Fruit fly (Drosophila melanogaster) whole organism, embryonic: ENCODE data around the gene clumsy.

Experiments used
- B-H1 ChIP-seq: fragments of 200-800 bp; sonication (Bioruptor generic); IDR thresholded peaks from 3 replicates; pipeline ENCODE4 v1.3.6; 2022; ENCODE audit warnings: missing biosample characterization, missing genetic modification characterization
- Bdp1 ChIP-seq: fragments of 200-800 bp; sonication (Bioruptor generic); optimal IDR thresholded peaks from 3 replicates; lab custom pipeline; 2016; ENCODE audit warnings: missing biosample characterization, missing genetic modification characterization
- CG11504 ChIP-seq: fragments of 200-800 bp; sonication (Bioruptor generic); optimal IDR thresholded peaks from 3 replicates; lab custom pipeline; 2019; ENCODE audit warnings: missing biosample characterization, mild to moderate bottlenecking, missing genetic modification characterization, moderate library complexity
- CG11695 ChIP-seq: fragments of 200-800 bp; sonication (Bioruptor generic); IDR thresholded peaks from 3 replicates; pipeline ENCODE4 v1.3.6; 2022; ENCODE audit warnings: missing biosample characterization, missing genetic modification characterization
- CG13123 ChIP-seq: fragments of 200-800 bp; sonication (Bioruptor generic); optimal IDR thresholded peaks from 2 replicates; lab custom pipeline; 2016; ENCODE audit warnings: missing biosample characterization, missing genetic modification characterization
- CG13287 ChIP-seq: fragments of 200-800 bp; sonication (Bioruptor generic); IDR thresholded peaks from 2 replicates; pipeline ENCODE4 v1.3.6; 2022; ENCODE audit warnings: missing biosample characterization, missing genetic modification characterization; ENCODE audit not compliant: partially characterized antibody
- CG14014 ChIP-seq: fragments of 200-800 bp; sonication (Bioruptor generic); IDR thresholded peaks from 2 replicates; pipeline ENCODE4 v1.3.6; 2022; ENCODE audit warnings: missing biosample characterization, missing genetic modification characterization
- CG1647 ChIP-seq: fragments of 200-800 bp; sonication (Bioruptor generic); optimal IDR thresholded peaks from 3 replicates; lab custom pipeline; 2016; ENCODE audit warnings: missing biosample characterization, missing genetic modification characterization
- CG17385 ChIP-seq: fragments of 200-800 bp; sonication (Bioruptor generic); optimal IDR thresholded peaks from 3 replicates; lab custom pipeline; 2018; ENCODE audit warnings: missing biosample characterization, mild to moderate bottlenecking, missing genetic modification characterization
- CG17829 ChIP-seq: fragments of 200-800 bp; optimal IDR thresholded peaks from 2 replicates; lab custom pipeline; 2019; ENCODE audit warnings: missing biosample characterization, mild to moderate bottlenecking, missing genetic modification characterization, moderate library complexity
- CG1792 ChIP-seq: fragments of 200-800 bp; sonication (Bioruptor generic); optimal IDR thresholded peaks from 2 replicates; lab custom pipeline; 2016; ENCODE audit warnings: missing biosample characterization, missing genetic modification characterization
- CG2129 ChIP-seq: fragments of 200-800 bp; sonication (Bioruptor generic); IDR thresholded peaks from 2 replicates; pipeline ENCODE4 v1.3.6; 2022; ENCODE audit warnings: missing biosample characterization, missing genetic modification characterization; ENCODE audit not compliant: partially characterized antibody
- CG2202 ChIP-seq: fragments of 200-800 bp; sonication (Bioruptor generic); optimal IDR thresholded peaks from 2 replicates; lab custom pipeline; 2018; ENCODE audit warnings: missing biosample characterization, mild to moderate bottlenecking, missing genetic modification characterization
- CG2712 ChIP-seq: fragments of 200-800 bp; optimal IDR thresholded peaks from 3 replicates; lab custom pipeline; 2019; ENCODE audit warnings: missing biosample characterization, mild to moderate bottlenecking, missing genetic modification characterization, moderate library complexity
- CG3065 ChIP-seq: fragments of 200-800 bp; sonication (Bioruptor generic); optimal IDR thresholded peaks from 2 replicates; lab custom pipeline; 2016; ENCODE audit warnings: missing biosample characterization, missing genetic modification characterization
- CG31441 ChIP-seq: fragments of 200-800 bp; sonication (Bioruptor generic); IDR thresholded peaks from 2 replicates; pipeline ENCODE4 v1.3.6; 2022; ENCODE audit warnings: missing biosample characterization, missing genetic modification characterization
- CG4617 ChIP-seq: fragments of 200-800 bp; sonication (Bioruptor generic); optimal IDR thresholded peaks from 3 replicates; lab custom pipeline; 2016; ENCODE audit warnings: missing biosample characterization, missing genetic modification characterization, borderline replicate concordance
- CG4820 ChIP-seq: fragments of 200-800 bp; sonication (Bioruptor generic); optimal IDR thresholded peaks from 3 replicates; lab custom pipeline; 2016; ENCODE audit warnings: missing biosample characterization, missing genetic modification characterization
- CG5953 ChIP-seq: fragments of 200-800 bp; sonication (Bioruptor generic); IDR thresholded peaks from 2 replicates; pipeline ENCODE4 v1.3.6; 2022; ENCODE audit warnings: missing biosample characterization, missing genetic modification characterization
- CG6175 ChIP-seq: fragments of 200-800 bp; sonication (Bioruptor generic); IDR thresholded peaks from 3 replicates; pipeline ENCODE4 v1.3.6; 2022; ENCODE audit warnings: missing biosample characterization, missing genetic modification characterization
- CG6683 ChIP-seq: fragments of 200-800 bp; sonication (Bioruptor generic); optimal IDR thresholded peaks from 2 replicates; lab custom pipeline; 2017; ENCODE audit warnings: missing biosample characterization, mild to moderate bottlenecking, missing genetic modification characterization, missing genetic modification reagents
- CG6813 ChIP-seq: fragments of 200-800 bp; sonication (Bioruptor generic); optimal IDR thresholded peaks from 2 replicates; lab custom pipeline; 2017; ENCODE audit warnings: missing biosample characterization, missing genetic modification characterization, mild to moderate bottlenecking, moderate library complexity, missing genetic modification reagents
- CG7839 ChIP-seq: fragments of 200-800 bp; sonication (Bioruptor generic); optimal IDR thresholded peaks from 3 replicates; lab custom pipeline; 2018; ENCODE audit warnings: missing biosample characterization, mild to moderate bottlenecking, missing genetic modification characterization, moderate library complexity
- CG8089 ChIP-seq: fragments of 200-800 bp; sonication (Bioruptor generic); optimal IDR thresholded peaks from 3 replicates; lab custom pipeline; 2016; ENCODE audit warnings: missing biosample characterization, missing genetic modification characterization
- CrebB ChIP-seq: fragments of 200-800 bp; sonication (Bioruptor generic); optimal IDR thresholded peaks from 3 replicates; lab custom pipeline; 2018; ENCODE audit warnings: missing biosample characterization, mild to moderate bottlenecking, missing genetic modification characterization
- D19A ChIP-seq: fragments of 200-800 bp; optimal IDR thresholded peaks from 3 replicates; lab custom pipeline; 2019; ENCODE audit warnings: missing biosample characterization, mild to moderate bottlenecking, missing genetic modification characterization, moderate library complexity
- Dad ChIP-seq: fragments of 200-800 bp; sonication (Bioruptor generic); optimal IDR thresholded peaks from 3 replicates; lab custom pipeline; 2016; ENCODE audit warnings: missing biosample characterization, missing genetic modification characterization
- Dll ChIP-seq: fragments of 200-800 bp; sonication (Bioruptor generic); IDR thresholded peaks from 4 replicates; pipeline ENCODE4 v1.3.6; 2022; ENCODE audit warnings: missing biosample characterization, missing genetic modification characterization; ENCODE audit not compliant: partially characterized antibody
- E2f2 ChIP-seq: fragments of 200-800 bp; sonication (Bioruptor generic); IDR thresholded peaks from 2 replicates; pipeline ENCODE4 v1.3.6; 2022; ENCODE audit warnings: missing biosample characterization, missing genetic modification characterization
- HLH3B ChIP-seq: fragments of 200-800 bp; sonication (Bioruptor generic); IDR thresholded peaks from 2 replicates; pipeline ENCODE4 v1.3.6; 2022; ENCODE audit warnings: missing biosample characterization, missing genetic modification characterization
- Hand ChIP-seq: fragments of 200-800 bp; sonication (Bioruptor generic); optimal IDR thresholded peaks from 2 replicates; lab custom pipeline; 2017; ENCODE audit warnings: mild to moderate bottlenecking, missing biosample characterization, missing genetic modification reagents, missing genetic modification characterization
- Hey ChIP-seq: fragments of 200-800 bp; sonication (Bioruptor generic); optimal IDR thresholded peaks from 3 replicates; lab custom pipeline; 2018; ENCODE audit warnings: missing biosample characterization, mild to moderate bottlenecking, missing genetic modification characterization
- HmgD ChIP-seq: fragments of 200-800 bp; sonication (Bioruptor generic); optimal IDR thresholded peaks from 3 replicates; lab custom pipeline; 2016; ENCODE audit warnings: missing biosample characterization, missing genetic modification characterization
- Myb ChIP-seq: fragments of 200-800 bp; sonication (Bioruptor generic); optimal IDR thresholded peaks from 2 replicates; lab custom pipeline; 2016; ENCODE audit warnings: missing biosample characterization, missing genetic modification characterization
- Nf-YA ChIP-seq: fragments of 200-800 bp; sonication (Bioruptor generic); IDR thresholded peaks from 2 replicates; pipeline ENCODE4 v1.3.6; 2022; ENCODE audit warnings: missing biosample characterization, missing genetic modification characterization
- Oaz ChIP-seq: fragments of 200-800 bp; sonication (Bioruptor generic); IDR thresholded peaks from 2 replicates; pipeline ENCODE4 v1.3.6; 2022; ENCODE audit warnings: missing biosample characterization, missing genetic modification characterization
- Ptx1 ChIP-seq: fragments of 200-800 bp; sonication (Bioruptor generic); IDR thresholded peaks from 2 replicates; pipeline ENCODE4 v1.3.6; 2022; ENCODE audit warnings: missing biosample characterization, missing genetic modification characterization
- Ravus ChIP-seq: fragments of 200-800 bp; sonication (Bioruptor generic); IDR thresholded peaks from 2 replicates; pipeline ENCODE4 v1.3.6; 2022; ENCODE audit warnings: missing biosample characterization, missing genetic modification characterization
- Trl ChIP-seq, 3 experiments: fragments of >200 bp in 2 of 3; fragments of 200-800 bp in 1 of 3; sonication (Bioruptor generic) in 1 of 3; optimal IDR thresholded peaks; 2 replicates in 1 of 3; 3 replicates in 2 of 3; lab custom pipeline; 2016 to 2017; ENCODE audit warnings: missing biosample characterization in 1 of 3, missing genetic modification characterization in 1 of 3
- ci ChIP-seq: fragments of 200-800 bp; sonication (Bioruptor generic); IDR thresholded peaks from 3 replicates; pipeline ENCODE4 v1.3.6; 2022; ENCODE audit warnings: missing biosample characterization, missing genetic modification characterization
- fd64A ChIP-seq: fragments of 200-800 bp; sonication (Bioruptor generic); optimal IDR thresholded peaks from 3 replicates; lab custom pipeline; 2018; ENCODE audit warnings: missing biosample characterization, mild to moderate bottlenecking, missing genetic modification characterization
- fru ChIP-seq: fragments of >200 bp; optimal IDR thresholded peaks from 2 replicates; lab custom pipeline; 2017
- grau ChIP-seq: fragments of 200-800 bp; optimal IDR thresholded peaks from 3 replicates; lab custom pipeline; 2019; ENCODE audit warnings: missing biosample characterization, mild to moderate bottlenecking, missing genetic modification characterization, moderate library complexity
- ind ChIP-seq: fragments of 200-800 bp; sonication (Bioruptor generic); optimal IDR thresholded peaks from 3 replicates; lab custom pipeline; 2016; ENCODE audit warnings: missing biosample characterization, missing genetic modification characterization
- jing ChIP-seq: fragments of 200-800 bp; sonication (Bioruptor generic); optimal IDR thresholded peaks from 2 replicates; lab custom pipeline; 2018; ENCODE audit warnings: missing biosample characterization, mild to moderate bottlenecking, missing genetic modification characterization
- lola ChIP-seq, 3 experiments: fragments of >200 bp in 2 of 3; fragments of 200-800 bp in 1 of 3; sonication (Bioruptor generic) in 1 of 3; optimal IDR thresholded peaks; 2 replicates each; lab custom pipeline; 2017 to 2019; ENCODE audit warnings: missing biosample characterization in 3 of 3, missing genetic modification characterization in 3 of 3, mild to moderate bottlenecking in 1 of 3, moderate library complexity in 1 of 3
- p53 ChIP-seq: fragments of 200-800 bp; sonication (Bioruptor generic); optimal IDR thresholded peaks from 2 replicates; lab custom pipeline; 2016; ENCODE audit warnings: missing biosample characterization, missing genetic modification characterization
- pnt ChIP-seq: fragments of 200-800 bp; sonication (Bioruptor generic); optimal IDR thresholded peaks from 3 replicates; lab custom pipeline; 2016; ENCODE audit warnings: missing biosample characterization, missing genetic modification characterization
- sim ChIP-seq: fragments of 200-800 bp; sonication (Bioruptor generic); IDR thresholded peaks from 2 replicates; pipeline ENCODE4 v1.3.6; 2022; ENCODE audit warnings: missing biosample characterization, missing genetic modification characterization
- slbo ChIP-seq: fragments of 200-800 bp; sonication (Bioruptor generic); IDR thresholded peaks from 2 replicates; pipeline ENCODE4 v1.3.6; 2022; ENCODE audit warnings: missing biosample characterization, missing genetic modification characterization
- tap ChIP-seq: fragments of 200-800 bp; optimal IDR thresholded peaks from 3 replicates; lab custom pipeline; 2019; ENCODE audit warnings: missing biosample characterization, mild to moderate bottlenecking, missing genetic modification characterization, moderate library complexity
- zen ChIP-seq: fragments of 200-800 bp; sonication (Bioruptor generic); optimal IDR thresholded peaks from 3 replicates; lab custom pipeline; 2018; ENCODE audit warnings: missing biosample characterization, mild to moderate bottlenecking, missing genetic modification characterization, moderate library complexity

Gene clumsy

dm6 chr2L:21196511-21196910 lies 9.8 kb upstream of the clumsy start (continued):
- no peak for TF ChIP-seq Myb (GFP tag; lab: Kevin White, UChicago)
- TF ChIP-seq CG1792 (GFP tag; lab: Kevin White, UChicago) = no peak
- TF ChIP-seq CG3065 = no peak
- TF ChIP-seq lola (GFP tag; optimal IDR thresholded peaks at IDR 0.05; lab: Kevin White, UChicago) = peak in 1 of 3 experiments; percentile 3
- no peak for TF ChIP-seq Dad (GFP tag; lab: Kevin White, UChicago)
- no peak for TF ChIP-seq B-H1 (GFP tag; lab: Robert Waterston, UW)
- TF ChIP-seq jing (GFP tag; lab: Kevin White, UChicago) = no peak
- peak; percentile 23 for TF ChIP-seq CG7839 (tag; lab: Kevin White, UChicago)
- peak; percentile 33 for TF ChIP-seq zen
- TF ChIP-seq CG14014 (GFP tag; lab: Robert Waterston, UW) = no peak
- no peak for TF ChIP-seq Trl (optimal IDR thresholded peaks at IDR 0.05; lab: Kevin White, UChicago)
- no peak for TF ChIP-seq Trl (GFP tag; optimal IDR thresholded peaks at IDR 0.05; lab: Kevin White, UChicago)
- no peak for TF ChIP-seq pnt (GFP tag; lab: Kevin White, UChicago)
- no peak for TF ChIP-seq CG17385 (GFP tag; lab: Kevin White, UChicago)
- TF ChIP-seq Ravus (GFP tag; lab: Robert Waterston, UW) = no peak
- no peak for TF ChIP-seq CG5953
- TF ChIP-seq CG13287 (GFP tag; lab: Robert Waterston, UW) = no peak
- no peak for TF ChIP-seq sim (GFP tag; lab: Robert Waterston, UW)
- TF ChIP-seq CG17829 (tag; lab: Kevin White, UChicago) = no peak
- TF ChIP-seq Ptx1 = 0 out of 2 replicates have a peak, but pooled peaks have one; percentile 15
- TF ChIP-seq Hand (GFP tag; lab: Kevin White, UChicago) = no peak
- TF ChIP-seq CG1647 (GFP tag; lab: Kevin White, UChicago) = no peak
- TF ChIP-seq CG2202 (tag; lab: Kevin White, UChicago) = no peak
- TF ChIP-seq HLH3B = no peak
- no peak for TF ChIP-seq tap
- no peak for TF ChIP-seq CG6175 (GFP tag; lab: Robert Waterston, UW)
- TF ChIP-seq D19A (tag; lab: Kevin White, UChicago) = peak; percentile 9
- TF ChIP-seq grau (tag; lab: Kevin White, UChicago) = peak; percentile 35
- TF ChIP-seq CG8089 (GFP tag; lab: Kevin White, UChicago) = no peak
- TF ChIP-seq ind (GFP tag; lab: Kevin White, UChicago) = peak; percentile 14
- TF ChIP-seq E2f2 (GFP tag; lab: Robert Waterston, UW) = 0 out of 2 replicates have a peak, but pooled peaks have one; percentile 9
- TF ChIP-seq CG4820 = no peak
- TF ChIP-seq p53 = no peak
- no peak for TF ChIP-seq fru (lab: Kevin White, UChicago)
- TF ChIP-seq Dll (GFP tag; lab: Robert Waterston, UW) = no peak
- no peak for TF ChIP-seq CG11695
- TF ChIP-seq Hey (tag; lab: Kevin White, UChicago) = no peak
- TF ChIP-seq CG31441 = 0 out of 2 replicates have a peak, but pooled peaks have one; percentile 33
- TF ChIP-seq CG2129 (GFP tag; lab: Robert Waterston, UW) = no peak
- no peak for TF ChIP-seq Oaz (GFP tag; lab: Robert Waterston, UW)
- peak; percentile 47 for TF ChIP-seq CG11504 (tag; lab: Kevin White, UChicago)
- no peak for TF ChIP-seq Nf-YA
- TF ChIP-seq slbo (GFP tag; lab: Robert Waterston, UW) = peak; percentile 29; the same call in 1 of the 2 replicates
- no peak for TF ChIP-seq CG4617
- no peak for TF ChIP-seq CrebB (tag; lab: Kevin White, UChicago)
- no peak for TF ChIP-seq Bdp1 (GFP tag; lab: Kevin White, UChicago)
- no peak for TF ChIP-seq CG6813 (GFP tag; lab: Kevin White, UChicago)
- no peak for TF ChIP-seq CG13123
- TF ChIP-seq fd64A (GFP tag; lab: Kevin White, UChicago) = no peak
- no peak for TF ChIP-seq CG6683 (GFP tag; lab: Kevin White, UChicago)
- TF ChIP-seq CG2712 (tag; lab: Kevin White, UChicago) = peak; percentile 33
- no peak for TF ChIP-seq HmgD (GFP tag; lab: Kevin White, UChicago)
- TF ChIP-seq ci (GFP tag; lab: Robert Waterston, UW) = no peak
